Worm (Caenorhabditis elegans) whole organism, L4 larva: Measurements from ENCODE around the gene str-264.

Source experiments
- Y105C5A.15 ChIP-seq: fragments of 200-800 bp; sonication (Bioruptor generic); IDR thresholded peaks from 2 replicates; pipeline ENCODE4 v1.3.6; 2022; ENCODE audit warnings: missing genetic modification characterization, missing compliant biosample characterization
- arid-1 ChIP-seq: fragments of 200-800 bp; sonication (Bioruptor generic); conservative IDR thresholded peaks from 2 replicates; pipeline ENCODE4 v1.3.6; 2022; ENCODE audit warnings: missing genetic modification reagents, missing genetic modification characterization, missing compliant biosample characterization
- nhr-28 ChIP-seq: fragments of 150-350 bp; optimal IDR thresholded peaks from 2 replicates; lab custom pipeline; 2014; ENCODE audit warnings: missing biosample characterization, missing genetic modification characterization

DNA sequence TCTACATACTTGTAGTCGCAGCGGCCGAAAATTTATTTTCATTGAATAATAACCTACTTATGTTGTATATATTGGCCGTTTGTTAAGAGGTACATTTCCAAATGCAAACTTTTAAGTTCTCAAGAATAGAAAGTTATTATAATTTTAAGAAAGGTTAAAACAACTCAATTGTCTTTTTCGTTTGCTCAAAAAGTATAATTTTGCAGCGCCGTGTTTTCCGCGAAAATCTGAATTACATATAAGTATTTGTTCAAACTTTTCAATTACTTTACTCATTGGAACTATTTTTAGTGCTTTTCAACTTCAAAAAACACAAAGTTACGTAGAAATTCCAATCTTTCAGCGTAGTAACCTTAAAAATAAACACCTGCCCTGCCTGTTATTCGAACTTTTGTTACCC lies 47.0 kb downstream of the str-264 start, which contains the start of gene srh-239:
- no peak for TF ChIP-seq Y105C5A.15 (GFP tag; lab: Robert Waterston, UW)
- no peak for TF ChIP-seq nhr-28 (tag; lab: Kevin White, UChicago)
- TF ChIP-seq arid-1 (GFP tag; lab: Robert Waterston, UW), result no peak
